Worm (Caenorhabditis elegans): ENCODE data around the gene acl-8.

DNA sequence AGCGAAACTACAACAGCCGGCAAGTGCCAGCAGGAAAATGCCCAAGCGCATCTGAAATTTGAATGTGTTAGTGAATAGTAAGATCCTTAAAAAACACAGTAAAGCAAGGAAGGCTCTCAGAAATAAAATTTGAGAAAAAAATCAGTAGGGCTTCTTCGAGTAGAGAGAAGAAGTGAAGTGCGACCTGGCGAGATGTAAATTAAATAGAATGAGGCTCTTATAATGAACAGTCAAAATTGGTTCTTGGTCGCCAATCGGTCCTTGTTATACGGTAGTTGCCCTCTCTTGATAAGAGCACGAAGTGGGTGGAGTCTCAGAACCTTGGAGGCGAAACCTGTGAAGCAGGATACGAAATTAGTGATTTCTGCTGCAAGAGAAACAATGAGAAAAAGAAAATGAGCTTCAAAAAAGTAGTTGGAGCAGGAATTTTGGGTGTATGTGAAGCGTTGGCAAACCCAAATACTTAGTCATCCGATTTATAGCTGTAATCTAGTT, 41.9 kb upstream of the acl-8 start, which contains the start of gene bcf-1:
- TF ChIP-seq ZK546.5 (tag; optimal IDR thresholded peaks at IDR 0.05) = no peak
- no peak for TF ChIP-seq ama-1 (optimal IDR thresholded peaks at IDR 0.05)
- no peak for TF ChIP-seq snpc-4 (tag; optimal IDR thresholded peaks at IDR 0.05)
- TF ChIP-seq fos-1 (tag; optimal IDR thresholded peaks at IDR 0.05) = no peak
- TF ChIP-seq daf-8 (GFP tag; IDR thresholded peaks at IDR 0.05) = no peak
- no peak for TF ChIP-seq pha-4 (GFP tag; IDR thresholded peaks at IDR 0.05)
- no peak for TF ChIP-seq pha-4 (tag; optimal IDR thresholded peaks at IDR 0.05)
- no peak for TF ChIP-seq nhr-77 (tag; optimal IDR thresholded peaks at IDR 0.05)
- no peak for TF ChIP-seq dmd-8 (GFP tag; IDR thresholded peaks at IDR 0.05)
- TF ChIP-seq F44E2.7 (GFP tag; IDR thresholded peaks at IDR 0.05) = no peak
- no peak for TF ChIP-seq rbr-2 (tag; optimal IDR thresholded peaks at IDR 0.05)
